Fruit fly (Drosophila melanogaster): ENCODE data around the gene CG11076.

The CG11076 gene

DNA sequence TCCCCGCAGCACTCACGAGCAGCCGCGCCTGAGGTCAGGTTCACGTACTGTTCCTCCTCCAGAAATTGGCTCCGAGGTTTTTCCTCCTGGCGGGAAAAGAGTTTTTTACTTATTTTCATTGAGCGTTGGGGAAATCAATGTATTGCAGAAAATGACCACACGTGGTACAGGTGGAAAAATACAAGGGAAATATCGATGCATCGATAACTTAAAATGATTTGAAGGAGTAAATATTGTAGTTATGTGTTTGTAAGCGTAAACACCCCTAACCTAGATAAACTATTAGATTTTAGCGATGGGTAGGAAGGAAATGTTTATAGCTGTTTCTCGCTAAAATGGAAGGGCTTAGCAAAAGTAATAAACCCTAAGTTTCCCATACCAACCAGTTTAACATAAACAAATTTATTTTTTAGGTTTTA lies 856 bp downstream of the CG11076 start (continued):
- TF ChIP-seq ftz-f1 (GFP tag; optimal IDR thresholded peaks at IDR 0.05): no peak
- no peak for TF ChIP-seq psq (GFP tag; optimal IDR thresholded peaks at IDR 0.05)
- TF ChIP-seq Hmr (GFP tag; optimal IDR thresholded peaks at IDR 0.05): no peak
- TF ChIP-seq Xbp1 (GFP tag; optimal IDR thresholded peaks at IDR 0.05): peak; percentile 49
- TF ChIP-seq CG6791 (GFP tag; IDR thresholded peaks at IDR 0.05; ENCODE audit: partially characterized antibody): peak; percentile 68
- TF ChIP-seq lilli (GFP tag; optimal IDR thresholded peaks at IDR 0.05): peak; percentile 20
- TF ChIP-seq CG12659 (GFP tag; optimal IDR thresholded peaks at IDR 0.05): peak; percentile 34
- peak; percentile 20 for TF ChIP-seq CG3995 (GFP tag; optimal IDR thresholded peaks at IDR 0.05)
- TF ChIP-seq Dfd (GFP tag; optimal IDR thresholded peaks at IDR 0.05): no peak
- TF ChIP-seq slp2 (GFP tag; optimal IDR thresholded peaks at IDR 0.05): peak; percentile 8
- TF ChIP-seq CG4282 (GFP tag; optimal IDR thresholded peaks at IDR 0.05): no peak
- TF ChIP-seq pum (GFP tag; optimal IDR thresholded peaks at IDR 0.05): peak; percentile 15
- no peak for TF ChIP-seq HmgD (GFP tag; optimal IDR thresholded peaks at IDR 0.05)
- no peak for TF ChIP-seq CrebB (tag; optimal IDR thresholded peaks at IDR 0.05)
- no peak for TF ChIP-seq gcm (GFP tag; optimal IDR thresholded peaks at IDR 0.05)
- peak; percentile 25 for TF ChIP-seq CG2712 (tag; optimal IDR thresholded peaks at IDR 0.05)
- TF ChIP-seq Meics (GFP tag; optimal IDR thresholded peaks at IDR 0.05): no peak
- TF ChIP-seq MESR4 (GFP tag; optimal IDR thresholded peaks at IDR 0.05): peak; percentile 95
- TF ChIP-seq nmo (GFP tag; optimal IDR thresholded peaks at IDR 0.05): peak; percentile 47
- no peak for TF ChIP-seq CG3065 (GFP tag; optimal IDR thresholded peaks at IDR 0.05)
- no peak for TF ChIP-seq ac (GFP tag; optimal IDR thresholded peaks at IDR 0.05)
- TF ChIP-seq Nf-YC (tag; optimal IDR thresholded peaks at IDR 0.05): peak; percentile 9
- TF ChIP-seq CG12391 (tag; optimal IDR thresholded peaks at IDR 0.05): peak; percentile 41
- TF ChIP-seq Sox100B (GFP tag; optimal IDR thresholded peaks at IDR 0.05): no peak
- TF ChIP-seq Dll (GFP tag; IDR thresholded peaks at IDR 0.05; ENCODE audit: partially characterized antibody): peak; percentile 66
- TF ChIP-seq croc (GFP tag; conservative IDR thresholded peaks at IDR 0.05): no peak; the same call in 2 of the 3 replicates
- TF ChIP-seq amos (GFP tag; IDR thresholded peaks at IDR 0.05; ENCODE audit: partially characterized antibody): peak; percentile 76; the same call in 1 of the 2 replicates
- no peak for TF ChIP-seq Hr3 (GFP tag; optimal IDR thresholded peaks at IDR 0.05)
- TF ChIP-seq Opbp (GFP tag; IDR thresholded peaks at IDR 0.05; ENCODE audit: partially characterized antibody): peak; percentile 75; the same call in 2 of the 3 replicates
- peak; percentile 72 for TF ChIP-seq Bgb (GFP tag; IDR thresholded peaks at IDR 0.05; ENCODE audit: partially characterized antibody)
- TF ChIP-seq toy (GFP tag; IDR thresholded peaks at IDR 0.05): no peak
- TF ChIP-seq CG17912 (GFP tag; optimal IDR thresholded peaks at IDR 0.05): peak; percentile 58
- no peak for TF ChIP-seq HLH54F (GFP tag; optimal IDR thresholded peaks at IDR 0.05)
- TF ChIP-seq nau (GFP tag; optimal IDR thresholded peaks at IDR 0.05): no peak
- TF ChIP-seq Dad (GFP tag; optimal IDR thresholded peaks at IDR 0.05): no peak
- peak; percentile 44; the same call in 1 of the 3 replicates for TF ChIP-seq Doc3 (GFP tag; IDR thresholded peaks at IDR 0.05; ENCODE audit: partially characterized antibody)
- TF ChIP-seq CG11085 (GFP tag; IDR thresholded peaks at IDR 0.05): 0 out of 2 replicates have a peak, but pooled peaks have one; percentile 47
- peak; percentile 11 for TF ChIP-seq CG1602 (GFP tag; optimal IDR thresholded peaks at IDR 0.05)
- no peak for TF ChIP-seq da (GFP tag; optimal IDR thresholded peaks at IDR 0.05)
- peak; percentile 30 to 57 for TF ChIP-seq Pdp1 (GFP tag; optimal IDR thresholded peaks at IDR 0.05)
- peak; percentile 70; the same call in 2 of the 3 replicates for TF ChIP-seq knrl (GFP tag; IDR thresholded peaks at IDR 0.05; ENCODE audit: partially characterized antibody)
- peak; percentile 35 for TF ChIP-seq ind (GFP tag; optimal IDR thresholded peaks at IDR 0.05)
- TF ChIP-seq CG12219 (GFP tag; optimal IDR thresholded peaks at IDR 0.05): no peak
- no peak for TF ChIP-seq Camta (GFP tag; optimal IDR thresholded peaks at IDR 0.05)
- peak; percentile 54 for TF ChIP-seq bigmax (GFP tag; optimal IDR thresholded peaks at IDR 0.05)
- TF ChIP-seq CG12769 (tag; optimal IDR thresholded peaks at IDR 0.05): peak; percentile 8
- TF ChIP-seq tin (GFP tag; optimal IDR thresholded peaks at IDR 0.05): no peak
- no peak for TF ChIP-seq CG18011 (GFP tag; optimal IDR thresholded peaks at IDR 0.05)
- peak; percentile 51 for TF ChIP-seq YL-1 (GFP tag; optimal IDR thresholded peaks at IDR 0.05)
- no peak for TF ChIP-seq schlank (tag; optimal IDR thresholded peaks at IDR 0.05)

All from whole organism, embryonic.